Worm (Caenorhabditis elegans): ENCODE results near the gene ttr-40.

Gene ttr-40

DNA sequence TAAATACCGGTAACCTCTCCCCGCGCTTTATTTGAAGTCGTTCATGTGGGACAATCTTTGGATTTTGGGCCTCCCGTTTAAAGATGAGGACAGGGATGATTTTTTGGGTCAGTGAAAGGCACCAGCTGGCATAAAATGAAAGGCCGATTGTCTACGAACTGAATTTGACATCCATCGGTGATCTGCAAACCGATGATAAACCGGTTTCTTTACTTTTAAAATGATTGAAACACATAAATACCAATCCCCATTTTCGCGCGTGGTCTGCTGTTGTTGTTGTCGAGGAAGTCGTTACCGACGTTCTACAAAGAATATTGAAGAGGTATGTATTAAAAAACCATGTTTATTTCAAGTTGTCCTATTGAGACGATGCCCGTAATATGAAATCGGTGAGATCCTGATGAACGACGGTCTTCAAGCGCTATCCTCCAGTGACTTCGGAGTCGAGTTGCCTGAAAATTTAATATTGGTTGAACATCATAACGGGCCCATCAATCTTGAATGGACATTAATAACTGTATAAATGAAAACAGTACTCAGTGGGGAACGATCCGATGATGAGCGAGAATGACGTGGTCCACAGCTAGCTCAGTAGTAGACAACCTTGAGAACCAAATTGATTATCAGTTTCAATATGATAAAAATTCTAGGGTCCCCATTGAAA lies 12.2 kb downstream of the ttr-40 start:
- TF ChIP-seq R02D3.7 (tag; optimal IDR thresholded peaks at IDR 0.05) (no peak), nhr-10 (tag; optimal IDR thresholded peaks at IDR 0.05) (no peak), skn-1 (tag; optimal IDR thresholded peaks at IDR 0.05) (no peak), elt-3 (tag; optimal IDR thresholded peaks at IDR 0.05) (no peak), nhr-6 (tag; optimal IDR thresholded peaks at IDR 0.05) (no peak), ceh-82 (tag; optimal IDR thresholded peaks at IDR 0.05) (no peak), lin-13 (GFP tag; optimal IDR thresholded peaks at IDR 0.05) (no peak), ZK546.5 (tag; optimal IDR thresholded peaks at IDR 0.05) (no peak), snpc-4 (tag; optimal IDR thresholded peaks at IDR 0.05) (no peak), nhr-237 (tag; optimal IDR thresholded peaks at IDR 0.05) (no peak), C34F6.9 (tag; optimal IDR thresholded peaks at IDR 0.05) (no peak), gmeb-1 (tag; optimal IDR thresholded peaks at IDR 0.05) (peak; percentile 29), crh-2 (tag; optimal IDR thresholded peaks at IDR 0.05) (no peak), nhr-12 (tag; optimal IDR thresholded peaks at IDR 0.05) (no peak), unc-39 (tag; optimal IDR thresholded peaks at IDR 0.05) (no peak), sem-4 (tag; optimal IDR thresholded peaks at IDR 0.05) (no peak), zag-1 (tag; optimal IDR thresholded peaks at IDR 0.05) (no peak), ztf-4 (tag; optimal IDR thresholded peaks at IDR 0.05) (peak; percentile 27), nhr-77 (tag; optimal IDR thresholded peaks at IDR 0.05) (no peak), ceh-16 (tag; optimal IDR thresholded peaks at IDR 0.05) (no peak), peb-1 (tag; optimal IDR thresholded peaks at IDR 0.05) (no peak), fos-1 (tag; optimal IDR thresholded peaks at IDR 0.05) (no peak), lsy-2 (tag; optimal IDR thresholded peaks at IDR 0.05) (peak in 1 of 2 experiments; percentile 17), ztf-1 (GFP tag; conservative IDR thresholded peaks at IDR 0.05) (no peak), sma-3 (GFP tag; optimal IDR thresholded peaks at IDR 0.05) (no peak), mdl-1 (tag; optimal IDR thresholded peaks at IDR 0.05) (no peak), aly-2 (tag; optimal IDR thresholded peaks at IDR 0.05) (no peak), unc-55 (GFP tag; optimal IDR thresholded peaks at IDR 0.05) (peak; percentile 1), ama-1 (optimal IDR thresholded peaks at IDR 0.05) (peak; percentile 75), nhr-25 (tag; optimal IDR thresholded peaks at IDR 0.05) (no peak), lin-39 (tag; optimal IDR thresholded peaks at IDR 0.05) (no peak), sma-9 (GFP tag; optimal IDR thresholded peaks at IDR 0.05) (no peak), sma-9 (tag; optimal IDR thresholded peaks at IDR 0.05) (no peak), F13H6.1 (tag; optimal IDR thresholded peaks at IDR 0.05) (no peak), ztf-11 (tag; optimal IDR thresholded peaks at IDR 0.05) (no peak), elt-1 (tag; optimal IDR thresholded peaks at IDR 0.05) (no peak)

DNA sequence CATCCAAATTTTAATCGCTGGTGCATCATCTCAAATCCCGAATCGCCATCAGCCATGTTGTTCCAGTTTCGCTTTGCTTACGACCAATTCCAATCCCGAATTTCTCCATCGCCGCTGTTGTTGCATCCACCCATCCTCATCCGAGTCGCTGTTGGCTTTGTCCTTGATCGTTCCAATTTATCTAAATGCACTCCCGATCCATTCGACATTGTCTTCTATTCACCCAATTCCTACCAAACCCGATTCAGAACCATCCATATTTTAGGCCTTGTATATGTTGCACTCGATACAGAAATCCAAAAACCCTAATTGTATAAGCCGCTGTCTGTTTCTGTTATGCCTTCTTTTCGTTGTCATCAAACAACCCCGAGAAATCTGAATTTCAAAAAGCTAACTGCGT lies 15.0 kb downstream of the ttr-40 start:
- peak; percentile 78 for TF ChIP-seq ama-1 (optimal IDR thresholded peaks at IDR 0.05)
- no peak for TF ChIP-seq nhr-237 (tag; optimal IDR thresholded peaks at IDR 0.05)
- TF ChIP-seq lin-13 (GFP tag; optimal IDR thresholded peaks at IDR 0.05): peak; percentile 2
- TF ChIP-seq mab-5 (tag; optimal IDR thresholded peaks at IDR 0.05): no peak
- TF ChIP-seq lsy-2 (tag; optimal IDR thresholded peaks at IDR 0.05): peak in 1 of 2 experiments; percentile 16
- peak; percentile 42 for TF ChIP-seq nhr-129 (tag; optimal IDR thresholded peaks at IDR 0.05)
- TF ChIP-seq egl-27 (tag; optimal IDR thresholded peaks at IDR 0.05): no peak
- peak; percentile 31 for TF ChIP-seq sma-9 (GFP tag; optimal IDR thresholded peaks at IDR 0.05)
- no peak for TF ChIP-seq sma-9 (tag; optimal IDR thresholded peaks at IDR 0.05)
- TF ChIP-seq nhr-12 (tag; optimal IDR thresholded peaks at IDR 0.05): no peak
- peak; percentile 6 for TF ChIP-seq sma-3 (GFP tag; optimal IDR thresholded peaks at IDR 0.05)

DNA sequence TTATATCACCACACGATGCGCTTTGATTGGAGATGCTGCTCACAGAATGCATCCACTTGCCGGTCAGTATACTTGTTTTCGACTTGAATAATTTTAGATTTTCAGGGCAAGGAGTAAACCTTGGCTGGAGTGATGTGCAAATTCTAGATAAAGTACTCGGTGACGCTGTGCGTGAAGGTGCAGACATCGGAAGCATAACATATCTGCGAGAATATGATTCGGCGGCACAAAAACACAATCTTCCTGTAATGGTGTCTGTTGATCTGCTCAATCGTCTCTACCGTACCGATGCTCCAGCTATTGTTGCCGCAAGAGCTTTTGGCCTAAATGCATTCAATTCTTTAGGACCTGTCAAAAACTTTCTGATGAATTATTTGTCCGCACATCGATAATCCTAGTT lies 16.8 kb downstream of the ttr-40 start:
- TF ChIP-seq nhr-6 (tag; optimal IDR thresholded peaks at IDR 0.05): peak; percentile 2
- TF ChIP-seq unc-55 (GFP tag; optimal IDR thresholded peaks at IDR 0.05): no peak
- no peak for TF ChIP-seq alr-1 (tag; optimal IDR thresholded peaks at IDR 0.05)
- TF ChIP-seq unc-62 (GFP tag; optimal IDR thresholded peaks at IDR 0.05): no peak
- no peak for TF ChIP-seq mab-5 (tag; optimal IDR thresholded peaks at IDR 0.05)
- TF ChIP-seq ceh-16 (tag; optimal IDR thresholded peaks at IDR 0.05): no peak
- TF ChIP-seq lin-11 (tag; optimal IDR thresholded peaks at IDR 0.05): no peak
- no peak for TF ChIP-seq nhr-21 (tag; optimal IDR thresholded peaks at IDR 0.05)
- TF ChIP-seq elt-1 (tag; optimal IDR thresholded peaks at IDR 0.05): no peak
- no peak for TF ChIP-seq unc-39 (tag; optimal IDR thresholded peaks at IDR 0.05)
- TF ChIP-seq Y55F3AM.14 (GFP tag; optimal IDR thresholded peaks at IDR 0.05): peak; percentile 53
- TF ChIP-seq ama-1 (optimal IDR thresholded peaks at IDR 0.05): peak; percentile 59
- peak; percentile 55 for TF ChIP-seq nhr-129 (tag; optimal IDR thresholded peaks at IDR 0.05)
- TF ChIP-seq nhr-23 (tag; optimal IDR thresholded peaks at IDR 0.05): no peak
- TF ChIP-seq nhr-77 (tag; optimal IDR thresholded peaks at IDR 0.05): no peak
- TF ChIP-seq mdl-1 (tag; optimal IDR thresholded peaks at IDR 0.05): no peak
- TF ChIP-seq mbf-1 (tag; optimal IDR thresholded peaks at IDR 0.05): no peak
- no peak for TF ChIP-seq C34F6.9 (tag; optimal IDR thresholded peaks at IDR 0.05)
- TF ChIP-seq ZK546.5 (tag; optimal IDR thresholded peaks at IDR 0.05): no peak
- TF ChIP-seq blmp-1 (tag; optimal IDR thresholded peaks at IDR 0.05; ENCODE audit: insufficient read depth): no peak
- no peak for TF ChIP-seq lin-39 (tag; optimal IDR thresholded peaks at IDR 0.05)
- no peak for TF ChIP-seq lin-13 (GFP tag; optimal IDR thresholded peaks at IDR 0.05)
- peak; percentile 21 for TF ChIP-seq nhr-25 (tag; optimal IDR thresholded peaks at IDR 0.05)
- no peak for TF ChIP-seq egl-27 (tag; optimal IDR thresholded peaks at IDR 0.05)
- TF ChIP-seq nhr-237 (tag; optimal IDR thresholded peaks at IDR 0.05): no peak
- no peak for TF ChIP-seq ceh-82 (tag; optimal IDR thresholded peaks at IDR 0.05)
- no peak for TF ChIP-seq elt-3 (tag; optimal IDR thresholded peaks at IDR 0.05)
- no peak for TF ChIP-seq peb-1 (tag; optimal IDR thresholded peaks at IDR 0.05)
- no peak for TF ChIP-seq nhr-10 (tag; optimal IDR thresholded peaks at IDR 0.05)
- no peak for TF ChIP-seq nhr-12 (tag; optimal IDR thresholded peaks at IDR 0.05)
- no peak for TF ChIP-seq ztf-4 (tag; optimal IDR thresholded peaks at IDR 0.05)
- TF ChIP-seq ztf-1 (GFP tag; conservative IDR thresholded peaks at IDR 0.05): no peak
- no peak for TF ChIP-seq lsy-2 (tag; optimal IDR thresholded peaks at IDR 0.05)

All from whole organism, L2 larva.